Worm (Caenorhabditis elegans) whole organism, young adult: ENCODE results near the gene AC3.12.

Source experiments
- B0035.1 ChIP-seq: sonication (generic microtip); optimal IDR thresholded peaks from 2 replicates; lab custom pipeline; 2016; ENCODE audit warnings: missing genetic modification characterization, mild to moderate bottlenecking, missing compliant biosample characterization, missing genotype, missing genetic modification reagents
- B0261.1 ChIP-seq: sonication (generic microtip); optimal IDR thresholded peaks from 2 replicates; lab custom pipeline; 2016; ENCODE audit warnings: mild to moderate bottlenecking, missing genetic modification characterization, moderate library complexity, missing compliant biosample characterization
- C06A6.2 ChIP-seq: fragments of 200-800 bp; sonication (Bioruptor generic); conservative IDR thresholded peaks from 2 replicates; pipeline ENCODE4 v1.3.6; 2022; ENCODE audit warnings: missing genetic modification characterization, missing compliant biosample characterization
- C17E4.6 ChIP-seq: fragments of 200-800 bp; sonication (Bioruptor generic); IDR thresholded peaks from 2 replicates; pipeline ENCODE4 v1.3.6; 2022; ENCODE audit warnings: missing genetic modification reagents, missing genetic modification characterization, missing compliant biosample characterization
- F23B12.7 ChIP-seq: sonication (generic microtip); optimal IDR thresholded peaks from 2 replicates; lab custom pipeline; 2017; ENCODE audit warnings: missing genetic modification characterization, mild to moderate bottlenecking, missing compliant biosample characterization, antibody characterized with exemption, moderate library complexity; ENCODE audit not compliant: insufficient read depth
- F33H1.4 ChIP-seq: fragments of 200-800 bp; sonication (Bioruptor generic); IDR thresholded peaks from 2 replicates; pipeline ENCODE4 v1.3.6; 2022; ENCODE audit warnings: missing genetic modification reagents, missing genetic modification characterization, missing compliant biosample characterization
- F52B5.7 ChIP-seq: sonication (generic microtip); optimal IDR thresholded peaks from 2 replicates; lab custom pipeline; 2016; ENCODE audit warnings: mild to moderate bottlenecking, missing genetic modification characterization, missing compliant biosample characterization
- F55B11.4 ChIP-seq: sonication (generic microtip); optimal IDR thresholded peaks from 2 replicates; lab custom pipeline; 2016; ENCODE audit warnings: missing compliant biosample characterization, missing genetic modification characterization, borderline replicate concordance; ENCODE audit not compliant: insufficient read depth
- F57C9.4 ChIP-seq: sonication (generic microtip); optimal IDR thresholded peaks from 2 replicates; lab custom pipeline; 2017; ENCODE audit warnings: mild to moderate bottlenecking, missing genetic modification characterization, missing compliant biosample characterization
- K11D2.4 ChIP-seq: fragments of 200-800 bp; sonication (Bioruptor generic); IDR thresholded peaks from 2 replicates; pipeline ENCODE4 v1.3.6; 2022; ENCODE audit warnings: missing genetic modification reagents, missing genetic modification characterization, missing compliant biosample characterization
- Y53G8AR.9 ChIP-seq: fragments of 200-800 bp; sonication (Bioruptor generic); conservative IDR thresholded peaks from 2 replicates; pipeline ENCODE4 v1.3.6; 2022; ENCODE audit warnings: missing genetic modification reagents, missing genetic modification characterization, missing compliant biosample characterization
- Y79H2A.3 ChIP-seq: fragments of 200-800 bp; sonication (Bioruptor generic); conservative IDR thresholded peaks from 2 replicates; pipeline ENCODE4 v1.3.6; 2022; ENCODE audit warnings: missing genetic modification reagents, missing genetic modification characterization, missing compliant biosample characterization
- ama-1 ChIP-seq, 3 experiments: fragments of 150-350 bp in 1 of 3; sonication (generic microtip) in 2 of 3; optimal IDR thresholded peaks; 2 replicates each; lab custom pipeline; 2014 to 2018; ENCODE audit warnings: missing biosample characterization in 2 of 3, missing genetic modification characterization in 2 of 3, missing genetic modification reagents in 2 of 3
- aptf-2 ChIP-seq: fragments of 200-800 bp; sonication (Bioruptor generic); conservative IDR thresholded peaks from 2 replicates; pipeline ENCODE4 v1.3.6; 2022; ENCODE audit warnings: missing genetic modification reagents, missing genetic modification characterization, missing compliant biosample characterization
- attf-5 ChIP-seq: fragments of 200-800 bp; sonication (Bioruptor generic); optimal IDR thresholded peaks from 2 replicates; lab custom pipeline; 2018; ENCODE audit warnings: mild to moderate bottlenecking, missing genetic modification characterization, missing compliant biosample characterization
- bed-1 ChIP-seq: fragments of 200-800 bp; sonication (Bioruptor generic); IDR thresholded peaks from 2 replicates; pipeline ENCODE4 v1.3.6; 2022; ENCODE audit warnings: missing genetic modification reagents, missing genetic modification characterization, missing compliant biosample characterization
- ccch-3 ChIP-seq: fragments of 200-800 bp; sonication (Bioruptor generic); optimal IDR thresholded peaks from 2 replicates; lab custom pipeline; 2018; ENCODE audit warnings: mild to moderate bottlenecking, missing genetic modification characterization, missing compliant biosample characterization
- ceh-100 ChIP-seq: fragments of 200-800 bp; sonication (Bioruptor generic); IDR thresholded peaks from 2 replicates; pipeline ENCODE4 v1.3.6; 2022; ENCODE audit warnings: missing genetic modification reagents, missing genetic modification characterization, missing compliant biosample characterization
- ceh-40 ChIP-seq: fragments of 200-800 bp; sonication (Bioruptor generic); IDR thresholded peaks from 2 replicates; pipeline ENCODE4 v1.3.6; 2022; ENCODE audit warnings: missing genetic modification characterization, missing compliant biosample characterization
- ceh-58 ChIP-seq: fragments of 200-800 bp; sonication (Bioruptor generic); IDR thresholded peaks from 2 replicates; pipeline ENCODE4 v1.3.6; 2022; ENCODE audit warnings: missing genetic modification characterization, missing compliant biosample characterization
- die-1 ChIP-seq: sonication (generic microtip); optimal IDR thresholded peaks from 2 replicates; lab custom pipeline; 2016; ENCODE audit warnings: missing genotype, mild to moderate bottlenecking, missing genetic modification characterization, missing compliant biosample characterization
- dox-1 ChIP-seq: fragments of 200-800 bp; sonication (Bioruptor generic); IDR thresholded peaks from 2 replicates; pipeline ENCODE4 v1.3.6; 2022; ENCODE audit warnings: missing genetic modification reagents, missing genetic modification characterization, missing compliant biosample characterization
- efl-1 ChIP-seq: fragments of 150-350 bp; optimal IDR thresholded peaks from 2 replicates; lab custom pipeline; 2014; ENCODE audit warnings: missing biosample characterization, missing genetic modification reagents, missing genetic modification characterization
- egl-18 ChIP-seq: fragments of 200-800 bp; sonication (Bioruptor generic); IDR thresholded peaks from 2 replicates; pipeline ENCODE4 v1.3.6; 2022; ENCODE audit warnings: missing genetic modification reagents, missing genetic modification characterization, missing compliant biosample characterization
- egrh-3 ChIP-seq: fragments of 200-800 bp; sonication (Bioruptor generic); IDR thresholded peaks from 2 replicates; pipeline ENCODE4 v1.3.6; 2022; ENCODE audit warnings: missing genetic modification reagents, missing genetic modification characterization, missing compliant biosample characterization
- ekl-4 ChIP-seq: fragments of 200-800 bp; sonication (Bioruptor generic); IDR thresholded peaks from 2 replicates; pipeline ENCODE4 v1.3.6; 2022; ENCODE audit warnings: missing genetic modification reagents, missing genetic modification characterization, missing compliant biosample characterization
- ets-4 ChIP-seq: fragments of 200-800 bp; sonication (Bioruptor generic); optimal IDR thresholded peaks from 2 replicates; lab custom pipeline; 2018; ENCODE audit warnings: mild to moderate bottlenecking, missing genetic modification characterization, missing compliant biosample characterization
- him-1 ChIP-seq: sonication (generic microtip); optimal IDR thresholded peaks from 2 replicates; lab custom pipeline; 2016; ENCODE audit warnings: missing genotype, missing genetic modification reagents, missing genetic modification characterization, missing compliant biosample characterization
- hlh-12 ChIP-seq: sonication (generic microtip); optimal IDR thresholded peaks from 2 replicates; lab custom pipeline; 2016; ENCODE audit warnings: missing genetic modification characterization, missing compliant biosample characterization
- hmg-1.2 ChIP-seq: fragments of 200-800 bp; sonication (Bioruptor generic); IDR thresholded peaks from 2 replicates; pipeline ENCODE4 v1.3.6; 2022; ENCODE audit warnings: missing genetic modification reagents, missing genetic modification characterization, missing compliant biosample characterization
- hrde-1 ChIP-seq: sonication (generic microtip); optimal IDR thresholded peaks from 2 replicates; lab custom pipeline; 2016; ENCODE audit warnings: missing genetic modification characterization, mild to moderate bottlenecking, missing compliant biosample characterization, moderate library complexity, missing genotype, missing genetic modification reagents, borderline replicate concordance
- lin-40 ChIP-seq: sonication (generic microtip); optimal IDR thresholded peaks from 2 replicates; lab custom pipeline; 2016; ENCODE audit warnings: missing genetic modification characterization, mild to moderate bottlenecking, missing compliant biosample characterization, missing genotype, missing genetic modification reagents
- lin-54 ChIP-seq: fragments of 200-800 bp; sonication (Bioruptor generic); optimal IDR thresholded peaks from 2 replicates; lab custom pipeline; 2018; ENCODE audit warnings: mild to moderate bottlenecking, missing genetic modification characterization, missing compliant biosample characterization
- lir-1 ChIP-seq: fragments of 200-800 bp; sonication (Bioruptor generic); conservative IDR thresholded peaks from 2 replicates; pipeline ENCODE4 v1.3.6; 2022; ENCODE audit warnings: missing genetic modification reagents, missing genetic modification characterization, missing compliant biosample characterization
- madf-10 ChIP-seq: sonication (generic microtip); optimal IDR thresholded peaks from 2 replicates; lab custom pipeline; 2016; ENCODE audit warnings: mild to moderate bottlenecking, missing genetic modification characterization, missing compliant biosample characterization
- madf-3 ChIP-seq: fragments of 200-800 bp; sonication (Bioruptor generic); IDR thresholded peaks from 2 replicates; pipeline ENCODE4 v1.3.6; 2022; ENCODE audit warnings: missing genetic modification reagents, missing genetic modification characterization, missing compliant biosample characterization
- madf-8 ChIP-seq: fragments of 200-800 bp; sonication (Bioruptor generic); conservative IDR thresholded peaks from 2 replicates; pipeline ENCODE4 v1.3.6; 2022; ENCODE audit warnings: missing genetic modification reagents, missing genetic modification characterization, missing compliant biosample characterization
- mcd-1 ChIP-seq: fragments of 200-800 bp; sonication (Bioruptor generic); IDR thresholded peaks from 2 replicates; pipeline ENCODE4 v1.3.6; 2022; ENCODE audit warnings: missing genetic modification reagents, missing genetic modification characterization, missing compliant biosample characterization
- nhr-120 ChIP-seq: fragments of 200-800 bp; sonication (Bioruptor generic); IDR thresholded peaks from 2 replicates; pipeline ENCODE4 v1.3.6; 2022; ENCODE audit warnings: missing genetic modification characterization, missing compliant biosample characterization
- rcor-1 ChIP-seq: fragments of 200-800 bp; sonication (Bioruptor generic); IDR thresholded peaks from 2 replicates; pipeline ENCODE4 v1.3.6; 2022; ENCODE audit warnings: missing genetic modification reagents, missing genetic modification characterization, missing compliant biosample characterization
- sdz-38 ChIP-seq: sonication (generic microtip); optimal IDR thresholded peaks from 2 replicates; lab custom pipeline; 2016; ENCODE audit warnings: missing genotype, missing genetic modification characterization, missing compliant biosample characterization
- sptf-2 ChIP-seq: fragments of 200-800 bp; sonication (Bioruptor generic); optimal IDR thresholded peaks from 2 replicates; lab custom pipeline; 2018; ENCODE audit warnings: mild to moderate bottlenecking, missing genetic modification characterization, missing compliant biosample characterization
- tbx-9 ChIP-seq: sonication (generic microtip); optimal IDR thresholded peaks from 2 replicates; lab custom pipeline; 2016; ENCODE audit warnings: borderline replicate concordance, missing genetic modification characterization, inconsistent platforms, missing compliant biosample characterization
- unc-130 ChIP-seq: sonication (generic microtip); optimal IDR thresholded peaks from 2 replicates; lab custom pipeline; 2016; ENCODE audit warnings: missing genetic modification reagents, missing genetic modification characterization, missing compliant biosample characterization
- xnd-1 ChIP-seq: sonication (generic microtip); optimal IDR thresholded peaks from 2 replicates; lab custom pipeline; 2016; ENCODE audit warnings: missing genotype, missing genetic modification reagents, missing genetic modification characterization, missing compliant biosample characterization
- zim-3 ChIP-seq: sonication (generic microtip); optimal IDR thresholded peaks from 2 replicates; lab custom pipeline; 2017; ENCODE audit warnings: mild to moderate bottlenecking, missing genetic modification characterization, moderate library complexity, missing compliant biosample characterization
- ztf-22 ChIP-seq: fragments of 200-800 bp; sonication (Bioruptor generic); optimal IDR thresholded peaks from 2 replicates; lab custom pipeline; 2018; ENCODE audit warnings: mild to moderate bottlenecking, missing genetic modification characterization, moderate library complexity, missing compliant biosample characterization
- ztf-28 ChIP-seq: fragments of 200-800 bp; sonication (Bioruptor generic); IDR thresholded peaks from 2 replicates; pipeline ENCODE4 v1.3.6; 2022; ENCODE audit warnings: missing genetic modification reagents, missing genetic modification characterization, missing compliant biosample characterization

The AC3.12 gene

DNA sequence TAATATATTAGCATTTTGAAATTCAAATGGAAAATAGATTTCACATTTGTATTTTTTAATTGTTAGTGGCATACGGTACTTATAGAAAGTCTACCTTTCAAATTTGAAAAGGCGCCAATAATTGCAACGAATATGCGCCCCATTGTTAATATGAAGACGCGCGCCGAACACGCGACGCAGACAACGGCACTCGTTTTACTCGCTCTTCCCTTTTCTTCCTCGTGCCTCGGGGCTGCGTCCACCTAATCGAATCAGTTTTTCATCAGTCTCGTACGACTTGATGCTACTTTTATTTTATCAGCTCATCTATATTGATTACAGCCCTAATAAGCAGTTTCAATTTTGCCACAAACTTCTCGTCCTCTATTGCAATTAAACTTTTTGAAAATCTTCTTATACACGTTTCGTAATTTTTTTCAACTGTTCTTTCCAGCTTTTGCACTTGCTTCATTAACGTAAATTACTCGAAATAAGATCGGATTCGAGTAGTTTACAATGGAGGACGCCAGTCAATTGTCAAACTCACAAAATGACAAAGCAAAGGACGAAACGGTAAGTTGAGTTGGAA is 17.3 kb downstream of the AC3.12 start, which contains the start of gene cash-1 (continued):
- TF ChIP-seq K11D2.4 = no peak
- TF ChIP-seq hrde-1 (tag; lab: Kevin White, UChicago) = no peak
- TF ChIP-seq ztf-22 (GFP tag; lab: Kevin White, UChicago) = no peak
- no peak for TF ChIP-seq B0261.1
- TF ChIP-seq zim-3 (tag; lab: Kevin White, UChicago) = no peak
- TF ChIP-seq him-1 (tag; lab: Kevin White, UChicago) = no peak
- TF ChIP-seq ama-1 (optimal IDR thresholded peaks at IDR 0.05; lab: Kevin White, UChicago) = peak; percentile 36
- no peak for TF ChIP-seq ama-1 (GFP tag; optimal IDR thresholded peaks at IDR 0.05; lab: Kevin White, UChicago)
- no peak for TF ChIP-seq aptf-2 (GFP tag; lab: Robert Waterston, UW)
- no peak for TF ChIP-seq tbx-9 (tag; lab: Kevin White, UChicago)
- no peak for TF ChIP-seq F52B5.7
- no peak for TF ChIP-seq F55B11.4
- no peak for TF ChIP-seq die-1
- no peak for TF ChIP-seq egrh-3
- no peak for TF ChIP-seq ceh-100 (GFP tag; lab: Robert Waterston, UW)
- TF ChIP-seq rcor-1 = 0 out of 2 replicates have a peak, but pooled peaks have one; percentile 37
- peak; percentile 71 for TF ChIP-seq madf-8
- no peak for TF ChIP-seq C17E4.6 (GFP tag; lab: Robert Waterston, UW)
- TF ChIP-seq nhr-120 = no peak
- peak; percentile 88 for TF ChIP-seq dox-1
- no peak for TF ChIP-seq Y79H2A.3 (GFP tag; lab: Robert Waterston, UW)
- TF ChIP-seq F57C9.4 (tag; lab: Kevin White, UChicago) = no peak
- no peak for TF ChIP-seq C06A6.2 (GFP tag; lab: Robert Waterston, UW)
- no peak for TF ChIP-seq egl-18 (GFP tag; lab: Robert Waterston, UW)
- TF ChIP-seq sdz-38 = no peak
- peak; percentile 88 for TF ChIP-seq attf-5 (GFP tag; lab: Kevin White, UChicago)
- peak; percentile 41 for TF ChIP-seq lin-40 (tag; lab: Kevin White, UChicago)
- no peak for TF ChIP-seq F23B12.7 (tag; lab: Kevin White, UChicago)
- no peak for TF ChIP-seq ztf-28 (GFP tag; lab: Robert Waterston, UW)
- TF ChIP-seq lir-1 = no peak
- TF ChIP-seq ccch-3 (GFP tag; lab: Kevin White, UChicago) = no peak
- TF ChIP-seq ekl-4 (GFP tag; lab: Robert Waterston, UW) = peak; percentile 51; the same call in 1 of the 2 replicates
- no peak for TF ChIP-seq hlh-12 (tag; lab: Kevin White, UChicago)
- peak; percentile 75 for TF ChIP-seq efl-1
- no peak for TF ChIP-seq ceh-58 (GFP tag; lab: Robert Waterston, UW)
- peak; percentile 99 for TF ChIP-seq madf-3
- TF ChIP-seq xnd-1 (tag; lab: Kevin White, UChicago) = peak; percentile 43
- peak; percentile 86 for TF ChIP-seq mcd-1 (GFP tag; lab: Robert Waterston, UW)
- TF ChIP-seq madf-10 (tag; lab: Kevin White, UChicago) = peak; percentile 17
- TF ChIP-seq B0035.1 = no peak
- peak; percentile 83 for TF ChIP-seq lin-54
- no peak for TF ChIP-seq unc-130 (GFP tag; lab: Kevin White, UChicago)
- no peak for TF ChIP-seq sptf-2 (GFP tag; lab: Kevin White, UChicago)
- TF ChIP-seq ceh-40 (GFP tag; lab: Robert Waterston, UW) = no peak
- no peak for TF ChIP-seq Y53G8AR.9 (GFP tag; lab: Robert Waterston, UW)
- TF ChIP-seq ets-4 (GFP tag; lab: Kevin White, UChicago) = no peak
- TF ChIP-seq hmg-1.2 (GFP tag; lab: Robert Waterston, UW) = peak; percentile 52; the same call in 1 of the 2 replicates
- no peak for TF ChIP-seq bed-1 (GFP tag; lab: Robert Waterston, UW)
- TF ChIP-seq F33H1.4 (GFP tag; lab: Robert Waterston, UW) = peak; percentile 54
